Fruit fly (Drosophila melanogaster): ENCODE data around the gene Drsl5.

DNA sequence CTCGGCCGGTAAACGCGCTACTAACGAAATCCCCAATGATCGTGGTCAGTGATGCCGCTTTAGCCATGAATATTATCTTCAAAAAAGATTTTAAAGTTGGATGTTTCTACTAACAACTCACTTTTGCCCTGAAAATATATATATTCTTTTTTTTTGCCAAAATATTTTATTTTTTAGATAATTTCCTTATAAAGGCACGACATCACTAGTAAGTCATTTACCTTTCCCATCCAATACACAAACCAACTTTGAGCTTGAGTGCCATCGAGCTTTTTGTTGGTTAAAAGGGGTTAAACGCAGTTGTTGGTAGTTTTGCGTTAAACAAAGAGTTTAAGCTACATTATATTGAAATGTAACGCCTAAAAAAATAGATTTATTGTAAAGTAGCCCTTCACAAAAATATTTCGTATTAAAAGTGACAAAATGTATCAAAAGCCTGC is 13.5 kb upstream of the Drsl5 start, which contains the start of gene CG14968:
- TF ChIP-seq GATAd (GFP tag; optimal IDR thresholded peaks at IDR 0.05) = peak; percentile 16
- TF ChIP-seq OdsH (GFP tag; optimal IDR thresholded peaks at IDR 0.05) = peak; percentile 98
- TF ChIP-seq usp (GFP tag; optimal IDR thresholded peaks at IDR 0.05) = no peak
- peak; percentile 70 for TF ChIP-seq Rel (GFP tag; optimal IDR thresholded peaks at IDR 0.05)
- peak; percentile 92 for TF ChIP-seq Rel (tag; optimal IDR thresholded peaks at IDR 0.05)
- TF ChIP-seq psq (GFP tag; optimal IDR thresholded peaks at IDR 0.05) = peak; percentile 94
- TF ChIP-seq Dif (GFP tag; optimal IDR thresholded peaks at IDR 0.05; ENCODE audit: partially characterized antibody) = no peak
- no peak for TF ChIP-seq pan (optimal IDR thresholded peaks at IDR 0.05)
- no peak for TF ChIP-seq Abd-B (GFP tag; optimal IDR thresholded peaks at IDR 0.05)
- no peak for TF ChIP-seq Hr78 (GFP tag; optimal IDR thresholded peaks at IDR 0.05)
- no peak for TF ChIP-seq Vsx2 (GFP tag; optimal IDR thresholded peaks at IDR 0.05; ENCODE audit: partially characterized antibody)

All from whole organism, wandering third instar larva.